Fruit fly (Drosophila melanogaster): ENCODE results near the gene MTPAP.

Gene MTPAP

dm6 chrX:1346833-1347232, 2.3 kb downstream of the MTPAP start:
- TF ChIP-seq Mnt (GFP tag; optimal IDR thresholded peaks at IDR 0.05) (peak; percentile 11), toe (GFP tag; optimal IDR thresholded peaks at IDR 0.05) (no peak), Crg-1 (GFP tag; optimal IDR thresholded peaks at IDR 0.05) (no peak)

dm6 chrX:1346256-1346655, 2.9 kb downstream of the MTPAP start, which contains the start of gene Tsp2A:
TSS of gene Tsp2A (plus strand) at chrX:1346553.
- TF ChIP-seq CG12768 (GFP tag; optimal IDR thresholded peaks at IDR 0.05) (no peak), CG7101 (tag; optimal IDR thresholded peaks at IDR 0.05) (peak; percentile 2), cic (GFP tag; optimal IDR thresholded peaks at IDR 0.05) (peak; percentile 1), Mnt (GFP tag; optimal IDR thresholded peaks at IDR 0.05) (peak; percentile 42)

- TF ChIP-seq toe (GFP tag; optimal IDR thresholded peaks at IDR 0.05), result no peak
- TF ChIP-seq Hr96 (GFP tag; optimal IDR thresholded peaks at IDR 0.05), result no peak
- TF ChIP-seq CG7101 (tag; optimal IDR thresholded peaks at IDR 0.05), result peak; percentile 7
- TF ChIP-seq cic (GFP tag; optimal IDR thresholded peaks at IDR 0.05), result peak; percentile 1
- TF ChIP-seq CG1620 (GFP tag; optimal IDR thresholded peaks at IDR 0.05), result no peak
- TF ChIP-seq CG11617 (GFP tag; optimal IDR thresholded peaks at IDR 0.05), result peak; percentile 11
- peak; percentile 42 for TF ChIP-seq bab1 (GFP tag; optimal IDR thresholded peaks at IDR 0.05)
- TF ChIP-seq Mnt (GFP tag; optimal IDR thresholded peaks at IDR 0.05), result peak; percentile 59
- peak; percentile 16 for TF ChIP-seq tj (GFP tag; optimal IDR thresholded peaks at IDR 0.05)
These were observed 7.2 kb downstream of the MTPAP start, which contains the start of gene Naa30A for dm6 chrX:1341944-1342392. TSS of gene Naa30A (plus strand) at chrX:1342106.

dm6 chrX:1341528-1341927, 7.6 kb downstream of the MTPAP start, which contains the start of gene CG11409:
TSS of gene CG11409 (minus strand) at chrX:1341587.
- TF ChIP-seq CG5204 (GFP tag; optimal IDR thresholded peaks at IDR 0.05) (no peak), ovo (GFP tag; optimal IDR thresholded peaks at IDR 0.05) (peak; percentile 74), CG7045 (GFP tag; optimal IDR thresholded peaks at IDR 0.05) (no peak), toe (GFP tag; optimal IDR thresholded peaks at IDR 0.05) (no peak), CG7101 (tag; optimal IDR thresholded peaks at IDR 0.05) (no peak), Crg-1 (GFP tag; optimal IDR thresholded peaks at IDR 0.05) (no peak), tj (GFP tag; optimal IDR thresholded peaks at IDR 0.05) (no peak), Mnt (GFP tag; optimal IDR thresholded peaks at IDR 0.05) (no peak)

dm6 chrX:1337998-1338397, 11.2 kb downstream of the MTPAP start:
- TF ChIP-seq CG11617 (GFP tag; optimal IDR thresholded peaks at IDR 0.05), result no peak
- TF ChIP-seq Hr96 (GFP tag; optimal IDR thresholded peaks at IDR 0.05), result no peak
- TF ChIP-seq toe (GFP tag; optimal IDR thresholded peaks at IDR 0.05), result no peak
- no peak for TF ChIP-seq CG7045 (GFP tag; optimal IDR thresholded peaks at IDR 0.05)
- TF ChIP-seq kay (GFP tag; ENCODE audit: borderline replicate concordance), result no peak
- no peak for TF ChIP-seq CG1620 (GFP tag; optimal IDR thresholded peaks at IDR 0.05)
- TF ChIP-seq cnc (optimal IDR thresholded peaks at IDR 0.05), result no peak
- no peak for TF ChIP-seq CG14711 (tag; optimal IDR thresholded peaks at IDR 0.05)
- no peak for TF ChIP-seq CG7101 (tag; optimal IDR thresholded peaks at IDR 0.05)
- no peak for TF ChIP-seq Clk (GFP tag; optimal IDR thresholded peaks at IDR 0.05)
- TF ChIP-seq Mnt (GFP tag; optimal IDR thresholded peaks at IDR 0.05), result no peak
- TF ChIP-seq pad (GFP tag; optimal IDR thresholded peaks at IDR 0.05), result no peak
- TF ChIP-seq bab1 (GFP tag; optimal IDR thresholded peaks at IDR 0.05), result no peak
- no peak for TF ChIP-seq CG5204 (GFP tag; optimal IDR thresholded peaks at IDR 0.05)
- no peak for TF ChIP-seq CG12768 (GFP tag; optimal IDR thresholded peaks at IDR 0.05)
- no peak for TF ChIP-seq tj (GFP tag; optimal IDR thresholded peaks at IDR 0.05)
- no peak for TF ChIP-seq ovo (GFP tag; optimal IDR thresholded peaks at IDR 0.05)
- no peak for TF ChIP-seq cic (GFP tag; optimal IDR thresholded peaks at IDR 0.05)

dm6 chrX:1322214-1322613, 26.9 kb downstream of the MTPAP start, which contains the start of gene DAAM:
TSS of gene DAAM (minus strand) at chrX:1322362.
- TF ChIP-seq Mnt (GFP tag; optimal IDR thresholded peaks at IDR 0.05), result no peak
- TF ChIP-seq cic (GFP tag; optimal IDR thresholded peaks at IDR 0.05), result no peak
- no peak for TF ChIP-seq Clk (GFP tag; optimal IDR thresholded peaks at IDR 0.05)
- TF ChIP-seq CG5204 (GFP tag; optimal IDR thresholded peaks at IDR 0.05), result no peak
- TF ChIP-seq bab1 (GFP tag; optimal IDR thresholded peaks at IDR 0.05), result peak; percentile 82
- no peak for TF ChIP-seq tj (GFP tag; optimal IDR thresholded peaks at IDR 0.05)
- TF ChIP-seq toe (GFP tag; optimal IDR thresholded peaks at IDR 0.05), result no peak
- peak; percentile 75 for TF ChIP-seq ovo (GFP tag; optimal IDR thresholded peaks at IDR 0.05)
- TF ChIP-seq cnc (optimal IDR thresholded peaks at IDR 0.05), result no peak
- no peak for TF ChIP-seq CG7045 (GFP tag; optimal IDR thresholded peaks at IDR 0.05)
- peak; percentile 37 for TF ChIP-seq CG1620 (GFP tag; optimal IDR thresholded peaks at IDR 0.05)
- TF ChIP-seq Crg-1 (GFP tag; optimal IDR thresholded peaks at IDR 0.05), result peak; percentile 47
- no peak for TF ChIP-seq Hr96 (GFP tag; optimal IDR thresholded peaks at IDR 0.05)
- TF ChIP-seq CG11617 (GFP tag; optimal IDR thresholded peaks at IDR 0.05), result no peak
- peak; percentile 19 for TF ChIP-seq CG7101 (tag; optimal IDR thresholded peaks at IDR 0.05)
- no peak for TF ChIP-seq CG14711 (tag; optimal IDR thresholded peaks at IDR 0.05)
- TF ChIP-seq pad (GFP tag; optimal IDR thresholded peaks at IDR 0.05), result peak; percentile 12
- no peak for TF ChIP-seq CG12768 (GFP tag; optimal IDR thresholded peaks at IDR 0.05)
- TF ChIP-seq kay (GFP tag; ENCODE audit: borderline replicate concordance), result no peak
- TF ChIP-seq CG33017 (tag; optimal IDR thresholded peaks at IDR 0.05), result no peak

- TF ChIP-seq ovo (GFP tag; optimal IDR thresholded peaks at IDR 0.05) (peak; percentile 60), pad (GFP tag; optimal IDR thresholded peaks at IDR 0.05) (peak; percentile 38), kay (GFP tag; ENCODE audit: borderline replicate concordance) (no peak)
These were observed 27.5 kb downstream of the MTPAP start for dm6 chrX:1321664-1322063.

All from whole organism, adult.